Fruit fly (Drosophila melanogaster): Measurements from ENCODE around the gene CG9921.

Gene CG9921

DNA sequence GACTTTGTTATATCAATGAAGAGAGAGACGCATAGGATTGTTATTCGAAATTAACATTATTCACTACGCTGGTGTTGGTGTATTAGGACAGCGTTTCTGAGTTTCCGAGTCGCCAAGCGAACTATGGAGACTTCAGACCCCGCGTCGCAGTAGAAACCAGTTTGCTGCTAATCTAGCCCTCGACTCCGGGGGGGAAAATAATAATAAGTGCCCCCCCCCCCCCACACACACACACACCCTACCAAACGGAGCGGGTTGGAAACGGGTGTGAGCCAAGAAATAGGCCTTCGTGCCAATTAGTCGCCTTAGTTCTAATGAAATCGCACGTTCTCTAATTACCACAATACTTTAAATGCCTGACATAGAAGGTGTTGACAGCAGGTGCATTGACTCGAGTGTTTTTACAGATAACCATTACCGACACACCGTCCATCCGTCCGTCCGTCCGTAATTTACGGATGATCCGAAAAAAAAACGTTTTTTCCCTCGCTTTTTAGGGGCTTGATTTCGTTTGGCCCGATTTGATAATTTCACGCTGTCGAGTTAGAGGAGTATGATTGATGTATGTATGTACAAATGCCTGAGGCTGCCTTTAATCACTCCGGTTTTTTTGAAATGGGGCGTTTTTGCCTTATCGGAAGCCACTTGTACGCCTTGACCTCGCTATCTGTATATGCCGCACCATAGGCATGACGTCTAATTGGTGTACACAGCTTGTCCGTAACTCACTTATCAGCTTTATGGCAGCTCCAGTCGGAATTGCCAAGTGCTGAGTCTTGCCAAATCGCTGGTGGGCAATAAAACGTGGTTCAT lies 51.5 kb downstream of the CG9921 start (continued):
- no peak for TF ChIP-seq Lim3 (GFP tag; IDR thresholded peaks at IDR 0.05)
- TF ChIP-seq CG34422 (GFP tag; IDR thresholded peaks at IDR 0.05): no peak
- TF ChIP-seq CG3995 (GFP tag; optimal IDR thresholded peaks at IDR 0.05): no peak
- no peak for TF ChIP-seq sima (GFP tag; optimal IDR thresholded peaks at IDR 0.05)
- no peak for TF ChIP-seq Hand (GFP tag; optimal IDR thresholded peaks at IDR 0.05)
- TF ChIP-seq Six4 (GFP tag; optimal IDR thresholded peaks at IDR 0.05): no peak
- TF ChIP-seq CG12104 (GFP tag; optimal IDR thresholded peaks at IDR 0.05): no peak
- TF ChIP-seq CG7963 (GFP tag; IDR thresholded peaks at IDR 0.05; ENCODE audit: partially characterized antibody): no peak
- no peak for TF ChIP-seq Sry-δ (GFP tag; optimal IDR thresholded peaks at IDR 0.05)
- TF ChIP-seq ash1 (GFP tag; optimal IDR thresholded peaks at IDR 0.05): no peak
- TF ChIP-seq grn (GFP tag; optimal IDR thresholded peaks at IDR 0.05): no peak
- TF ChIP-seq ham (GFP tag; IDR thresholded peaks at IDR 0.05): no peak
- no peak for TF ChIP-seq Usf (GFP tag; optimal IDR thresholded peaks at IDR 0.05)
- no peak for TF ChIP-seq klu (GFP tag; IDR thresholded peaks at IDR 0.05)
- TF ChIP-seq CG17328 (GFP tag; IDR thresholded peaks at IDR 0.05): no peak
- no peak for TF ChIP-seq CG13775 (GFP tag; optimal IDR thresholded peaks at IDR 0.05)
- TF ChIP-seq crc (GFP tag; optimal IDR thresholded peaks at IDR 0.05): no peak
- TF ChIP-seq kni (GFP tag; optimal IDR thresholded peaks at IDR 0.05): no peak
- no peak for TF ChIP-seq cas (GFP tag; IDR thresholded peaks at IDR 0.05)
- no peak for TF ChIP-seq CG3407 (GFP tag; optimal IDR thresholded peaks at IDR 0.05)
- TF ChIP-seq Chrac-16 (GFP tag; optimal IDR thresholded peaks at IDR 0.05): no peak
- no peak for TF ChIP-seq CG6689 (GFP tag; IDR thresholded peaks at IDR 0.05)
- no peak for TF ChIP-seq CG2712 (tag; optimal IDR thresholded peaks at IDR 0.05)
- TF ChIP-seq D (optimal IDR thresholded peaks at IDR 0.05): no peak
- no peak for TF ChIP-seq D (GFP tag; optimal IDR thresholded peaks at IDR 0.05)
- TF ChIP-seq Hmr (GFP tag; optimal IDR thresholded peaks at IDR 0.05): peak; percentile 15
- TF ChIP-seq CG7271 (tag; optimal IDR thresholded peaks at IDR 0.05): no peak
- no peak for TF ChIP-seq en (GFP tag; optimal IDR thresholded peaks at IDR 0.05)
- no peak for TF ChIP-seq lbe (GFP tag; optimal IDR thresholded peaks at IDR 0.05)
- no peak for TF ChIP-seq Sox102F (GFP tag; optimal IDR thresholded peaks at IDR 0.05)
- TF ChIP-seq Dref (GFP tag; IDR thresholded peaks at IDR 0.05): no peak
- TF ChIP-seq Antp (GFP tag; optimal IDR thresholded peaks at IDR 0.05): no peak
- TF ChIP-seq CG13424 (tag; optimal IDR thresholded peaks at IDR 0.05): no peak
- TF ChIP-seq CG1024 (GFP tag; IDR thresholded peaks at IDR 0.05): no peak
- no peak for TF ChIP-seq insv (GFP tag; optimal IDR thresholded peaks at IDR 0.05)
- TF ChIP-seq Fer1 (GFP tag; optimal IDR thresholded peaks at IDR 0.05): no peak
- TF ChIP-seq dati (GFP tag; IDR thresholded peaks at IDR 0.05): no peak
- peak; percentile 17 for TF ChIP-seq CG7745 (tag; optimal IDR thresholded peaks at IDR 0.05)
- no peak for TF ChIP-seq zen2 (GFP tag; IDR thresholded peaks at IDR 0.05; ENCODE audit: partially characterized antibody)
- TF ChIP-seq da (GFP tag; optimal IDR thresholded peaks at IDR 0.05): no peak
- no peak for TF ChIP-seq HmgD (GFP tag; optimal IDR thresholded peaks at IDR 0.05)
- no peak for TF ChIP-seq CG12659 (GFP tag; optimal IDR thresholded peaks at IDR 0.05)
- TF ChIP-seq eve (GFP tag; optimal IDR thresholded peaks at IDR 0.05): peak in 1 of 2 experiments; percentile 30
- peak in 1 of 2 experiments; percentile 68 for TF ChIP-seq Hr78 (GFP tag; optimal IDR thresholded peaks at IDR 0.05)
- no peak for TF ChIP-seq CG14441 (GFP tag; IDR thresholded peaks at IDR 0.05)
- no peak for TF ChIP-seq HLHmδ (GFP tag; optimal IDR thresholded peaks at IDR 0.05)
- TF ChIP-seq sd (tag; optimal IDR thresholded peaks at IDR 0.05): peak; percentile 55
- no peak for TF ChIP-seq Sox100B (GFP tag; optimal IDR thresholded peaks at IDR 0.05)
- TF ChIP-seq Pdp1 (GFP tag; optimal IDR thresholded peaks at IDR 0.05): peak in 1 of 2 experiments; percentile 22
- no peak for TF ChIP-seq CG7357 (GFP tag; IDR thresholded peaks at IDR 0.05)
